Worm (Caenorhabditis elegans) whole organism, midembryonic: ENCODE data around the gene F18E9.1.

Experiments used
- T22C8.4 ChIP-seq: fragments of 200-800 bp; sonication (Bioruptor generic); IDR thresholded peaks from 2 replicates; pipeline ENCODE4 v1.3.6; 2022; ENCODE audit warnings: missing genetic modification characterization, missing compliant biosample characterization
- cog-1 ChIP-seq: sonication (generic microtip); optimal IDR thresholded peaks from 2 replicates; lab custom pipeline; 2016; ENCODE audit warnings: missing genetic modification characterization, missing compliant biosample characterization
- flt-1 ChIP-seq: fragments of 200-800 bp; sonication (Bioruptor generic); IDR thresholded peaks from 2 replicates; pipeline ENCODE4 v1.3.6; 2022; ENCODE audit warnings: missing genetic modification characterization, missing compliant biosample characterization
- klf-2 ChIP-seq: fragments of 200-800 bp; sonication (Bioruptor generic); conservative IDR thresholded peaks from 2 replicates; pipeline ENCODE4 v1.3.6; 2022; ENCODE audit warnings: missing genetic modification reagents, missing genetic modification characterization, missing compliant biosample characterization
- med-1 ChIP-seq: sonication (generic microtip); optimal IDR thresholded peaks from 2 replicates; lab custom pipeline; 2017; ENCODE audit warnings: missing genetic modification characterization, mild to moderate bottlenecking, missing compliant biosample characterization, antibody characterized with exemption, missing genetic modification reagents; ENCODE audit not compliant: insufficient read depth
- ref-1 ChIP-seq: fragments of 200-800 bp; sonication (Bioruptor generic); conservative IDR thresholded peaks from 2 replicates; pipeline ENCODE4 v1.3.6; 2022; ENCODE audit warnings: missing genetic modification reagents, missing genetic modification characterization, missing compliant biosample characterization
- tab-1 ChIP-seq: fragments of 200-800 bp; sonication (Bioruptor generic); IDR thresholded peaks from 2 replicates; pipeline ENCODE4 v1.3.6; 2022; ENCODE audit warnings: missing genetic modification characterization, missing compliant biosample characterization
- ztf-23 ChIP-seq: fragments of 200-800 bp; sonication (Bioruptor generic); IDR thresholded peaks from 2 replicates; pipeline ENCODE4 v1.3.6; 2022; ENCODE audit warnings: missing genetic modification reagents, missing genetic modification characterization, missing compliant biosample characterization
- ztf-29 ChIP-seq: fragments of 200-800 bp; sonication (Bioruptor generic); IDR thresholded peaks from 2 replicates; pipeline ENCODE4 v1.3.6; 2022; ENCODE audit warnings: missing genetic modification reagents, missing genetic modification characterization, missing compliant biosample characterization

The F18E9.1 gene

DNA sequence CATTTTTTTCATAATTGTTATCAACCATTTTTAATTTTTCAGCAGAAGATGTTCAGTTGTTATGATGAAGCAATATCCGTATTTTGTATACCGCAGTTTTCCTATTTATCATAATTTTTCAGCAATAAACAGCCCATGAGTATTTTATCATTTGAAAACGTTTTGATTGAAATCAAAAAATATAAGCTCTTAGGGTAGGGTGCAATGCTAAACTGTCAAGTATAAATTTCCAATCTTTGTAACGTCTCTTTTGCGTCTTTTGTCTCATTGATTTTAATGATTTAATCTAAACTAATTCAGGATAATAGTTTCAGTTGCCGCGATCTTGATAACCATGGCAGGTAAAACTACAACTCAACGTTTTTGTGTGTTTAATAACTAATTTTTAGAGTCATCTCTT is at the start of gene F18E9.1:
TSS of gene F18E9.1 (plus strand) at position 301 of the 400 bp plus-strand sequence.
- TF ChIP-seq tab-1 (GFP tag; lab: Robert Waterston, UW) (no peak), med-1 (GFP tag; lab: Kevin White, UChicago) (no peak), flt-1 (GFP tag; lab: Robert Waterston, UW) (no peak), T22C8.4 (GFP tag; lab: Robert Waterston, UW) (no peak), cog-1 (no peak), ztf-29 (GFP tag; lab: Robert Waterston, UW) (no peak), klf-2 (GFP tag; lab: Robert Waterston, UW) (no peak), ref-1 (GFP tag; lab: Robert Waterston, UW) (no peak), ztf-23 (GFP tag; lab: Robert Waterston, UW) (no peak)

DNA sequence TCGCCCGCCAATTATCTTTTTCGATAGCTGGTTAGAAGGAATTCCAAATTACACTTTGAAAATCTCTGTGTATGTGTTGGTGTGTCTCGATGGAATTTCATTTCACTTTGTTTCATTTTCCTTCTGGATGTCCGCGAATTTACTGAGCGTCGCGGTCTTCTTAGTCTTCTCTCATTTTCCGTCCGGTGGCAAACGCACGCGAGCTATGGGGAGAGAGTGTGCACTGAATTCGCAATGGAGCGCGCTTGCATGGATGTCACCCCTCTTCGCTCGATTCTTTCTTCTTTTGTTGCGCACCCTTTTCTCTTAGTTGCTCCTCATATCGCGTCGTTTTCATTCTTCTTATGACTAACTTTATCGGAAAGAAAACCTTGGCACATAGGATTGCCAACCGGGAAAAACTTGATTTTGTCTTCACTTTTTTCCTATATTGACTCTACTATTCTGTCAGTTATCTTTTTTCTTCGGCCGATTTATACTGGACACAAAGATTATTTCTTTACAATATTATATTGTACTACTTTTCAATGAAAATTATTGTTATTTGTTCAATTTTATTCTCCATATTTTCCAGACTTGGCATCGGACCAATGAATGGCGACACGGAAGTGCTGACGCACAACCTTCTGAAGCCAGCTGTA is 49.5 kb upstream of the F18E9.1 start, which contains the start of gene dhhc-14:
TSS of gene dhhc-14 (plus strand) at position 591 of the 641 bp plus-strand sequence.
- no peak for TF ChIP-seq T22C8.4 (GFP tag; lab: Robert Waterston, UW)
- no peak for TF ChIP-seq ztf-29 (GFP tag; lab: Robert Waterston, UW)
- 0 out of 2 replicates have a peak, but pooled peaks have one; percentile 52 for TF ChIP-seq flt-1 (GFP tag; lab: Robert Waterston, UW)
- no peak for TF ChIP-seq med-1 (GFP tag; lab: Kevin White, UChicago)
- no peak for TF ChIP-seq tab-1 (GFP tag; lab: Robert Waterston, UW)
- TF ChIP-seq ref-1 (GFP tag; lab: Robert Waterston, UW) = no peak
- no peak for TF ChIP-seq klf-2 (GFP tag; lab: Robert Waterston, UW)
- peak; percentile 37 for TF ChIP-seq cog-1
- peak; percentile 64; the same call in 1 of the 2 replicates for TF ChIP-seq ztf-23 (GFP tag; lab: Robert Waterston, UW)

DNA sequence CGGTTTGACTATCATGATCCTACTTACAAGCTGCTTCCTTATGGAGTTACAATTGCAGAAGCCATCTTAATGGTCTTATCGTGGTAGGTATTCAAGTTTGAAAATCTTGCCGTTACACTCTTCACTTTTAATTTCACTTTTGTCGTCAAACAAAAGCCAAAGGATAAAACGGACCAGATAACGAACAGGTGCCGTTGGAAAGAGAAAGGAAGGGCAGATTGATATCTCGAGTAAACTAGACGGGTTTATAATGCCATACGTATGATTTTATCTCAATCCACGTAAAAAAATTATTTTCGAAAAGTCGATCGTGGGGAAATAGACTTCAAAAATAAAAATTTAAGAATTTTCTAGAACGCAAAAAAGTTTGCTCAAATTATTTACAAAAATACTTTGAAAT is 47.3 kb upstream of the F18E9.1 start:
- TF ChIP-seq ref-1 (GFP tag; lab: Robert Waterston, UW) (no peak), cog-1 (no peak), tab-1 (GFP tag; lab: Robert Waterston, UW) (no peak), T22C8.4 (GFP tag; lab: Robert Waterston, UW) (no peak), med-1 (GFP tag; lab: Kevin White, UChicago) (no peak), flt-1 (GFP tag; lab: Robert Waterston, UW) (no peak), klf-2 (GFP tag; lab: Robert Waterston, UW) (no peak)

DNA sequence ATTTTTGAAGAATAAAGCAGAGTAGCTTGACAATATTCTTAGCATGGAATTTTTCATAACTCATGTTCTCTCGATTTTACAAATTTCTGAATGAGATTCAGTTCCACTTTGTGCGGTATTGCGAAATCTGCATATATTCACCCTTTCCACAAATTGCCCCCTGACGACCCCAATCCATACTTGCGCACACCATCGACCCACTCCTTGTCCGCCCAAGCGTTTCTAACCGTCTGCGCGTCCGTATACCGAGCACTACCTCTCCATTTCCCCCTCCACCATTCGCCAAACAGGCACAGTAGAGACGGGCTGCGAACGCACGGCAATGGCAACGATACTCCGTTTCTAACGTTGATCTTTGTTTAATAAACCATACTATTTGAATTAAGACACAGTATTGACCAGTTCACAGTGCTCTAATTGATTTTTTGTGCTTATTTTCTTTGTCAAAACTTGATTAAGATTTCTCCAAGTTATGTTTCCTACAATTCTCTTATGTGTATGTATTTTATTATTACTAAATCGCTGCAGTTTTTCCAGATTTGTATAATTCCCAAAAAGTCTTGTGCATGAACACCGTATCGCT is 44.6 kb upstream of the F18E9.1 start, which contains the start of gene utx-1:
TSS of gene utx-1 (plus strand) at position 533 of the 583 bp plus-strand sequence.
- TF ChIP-seq klf-2 (GFP tag; lab: Robert Waterston, UW) (no peak), flt-1 (GFP tag; lab: Robert Waterston, UW) (no peak), med-1 (GFP tag; lab: Kevin White, UChicago) (no peak), cog-1 (peak; percentile 3), tab-1 (GFP tag; lab: Robert Waterston, UW) (peak; percentile 8; the same call in 1 of the 2 replicates), ztf-29 (GFP tag; lab: Robert Waterston, UW) (no peak), ref-1 (GFP tag; lab: Robert Waterston, UW) (no peak), ztf-23 (GFP tag; lab: Robert Waterston, UW) (no peak), T22C8.4 (GFP tag; lab: Robert Waterston, UW) (peak; percentile 54; the same call in 1 of the 2 replicates)

- no peak for TF ChIP-seq klf-2 (GFP tag; lab: Robert Waterston, UW)
- no peak for TF ChIP-seq ztf-23 (GFP tag; lab: Robert Waterston, UW)
- no peak for TF ChIP-seq cog-1
- no peak for TF ChIP-seq ztf-29 (GFP tag; lab: Robert Waterston, UW)
- TF ChIP-seq ref-1 (GFP tag; lab: Robert Waterston, UW) = no peak
- no peak for TF ChIP-seq flt-1 (GFP tag; lab: Robert Waterston, UW)
- TF ChIP-seq T22C8.4 (GFP tag; lab: Robert Waterston, UW) = no peak
- no peak for TF ChIP-seq tab-1 (GFP tag; lab: Robert Waterston, UW)
- no peak for TF ChIP-seq med-1 (GFP tag; lab: Kevin White, UChicago)
These were observed 38.7 kb upstream of the F18E9.1 start for ce11 chrX:8562586-8562985.

DNA sequence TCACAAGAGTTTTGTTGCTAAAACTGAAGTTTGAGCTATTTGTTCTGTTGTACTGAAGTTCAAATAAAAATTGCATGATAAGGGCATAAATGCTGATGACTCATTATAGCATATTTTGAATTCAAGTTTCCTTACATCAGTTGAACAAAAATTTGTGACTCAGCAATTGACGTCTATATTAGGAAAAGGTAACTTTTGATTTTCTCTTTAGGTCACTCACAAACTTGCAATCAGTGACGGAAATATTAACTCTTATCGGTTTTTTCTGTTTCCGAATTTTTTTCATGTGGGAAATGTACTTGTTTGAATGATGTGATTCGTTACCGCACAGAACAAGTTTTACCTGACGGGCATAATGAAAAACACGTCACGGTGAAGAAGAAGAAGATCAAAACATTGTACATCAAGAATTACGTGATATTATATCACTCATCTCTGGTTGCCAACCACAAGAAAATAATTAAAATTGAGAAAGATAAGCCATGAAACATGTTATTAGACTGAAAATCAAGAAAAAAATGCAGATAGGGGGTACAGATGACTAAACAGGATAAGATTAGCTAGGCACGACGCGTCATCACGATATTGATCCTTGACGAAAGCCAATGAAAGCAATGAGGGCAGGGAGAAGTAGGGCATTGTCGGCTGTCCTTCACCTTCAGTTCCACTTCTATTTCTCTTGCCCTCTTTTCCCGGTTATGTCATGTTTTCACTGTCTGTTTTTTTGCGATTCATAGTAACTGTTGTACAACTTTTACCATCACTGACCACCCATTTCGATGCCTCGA is 37.5 kb upstream of the F18E9.1 start:
- TF ChIP-seq med-1 (GFP tag; lab: Kevin White, UChicago) (no peak), tab-1 (GFP tag; lab: Robert Waterston, UW) (no peak), ztf-29 (GFP tag; lab: Robert Waterston, UW) (no peak), klf-2 (GFP tag; lab: Robert Waterston, UW) (no peak), ztf-23 (GFP tag; lab: Robert Waterston, UW) (no peak), flt-1 (GFP tag; lab: Robert Waterston, UW) (no peak), T22C8.4 (GFP tag; lab: Robert Waterston, UW) (no peak), cog-1 (no peak)

DNA sequence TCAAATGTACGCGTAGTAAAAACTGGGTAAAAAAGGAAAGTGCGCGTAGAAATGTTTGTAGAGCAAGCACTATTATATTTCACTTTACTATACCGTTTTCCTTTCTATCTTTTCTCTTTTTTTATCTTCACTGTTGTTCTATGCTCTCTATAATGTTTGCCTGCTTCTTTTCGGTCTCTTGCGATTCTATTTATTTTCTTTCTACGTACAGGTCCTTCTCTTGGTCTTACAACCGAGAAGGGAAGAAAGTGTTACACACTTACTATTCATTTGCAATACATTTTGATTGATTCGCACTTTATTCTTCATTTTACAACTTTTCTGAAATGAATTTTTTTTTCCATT is 36.9 kb upstream of the F18E9.1 start:
- TF ChIP-seq ref-1 (GFP tag; lab: Robert Waterston, UW) = no peak
- no peak for TF ChIP-seq flt-1 (GFP tag; lab: Robert Waterston, UW)
- no peak for TF ChIP-seq T22C8.4 (GFP tag; lab: Robert Waterston, UW)
- no peak for TF ChIP-seq ztf-29 (GFP tag; lab: Robert Waterston, UW)
- TF ChIP-seq cog-1 = no peak
- TF ChIP-seq ztf-23 (GFP tag; lab: Robert Waterston, UW) = no peak
- no peak for TF ChIP-seq klf-2 (GFP tag; lab: Robert Waterston, UW)
- TF ChIP-seq tab-1 (GFP tag; lab: Robert Waterston, UW) = no peak
- no peak for TF ChIP-seq med-1 (GFP tag; lab: Kevin White, UChicago)

- TF ChIP-seq ztf-23 (GFP tag; lab: Robert Waterston, UW) (0 out of 2 replicates have a peak, but pooled peaks have one; percentile 31), flt-1 (GFP tag; lab: Robert Waterston, UW) (no peak)
These were observed 35.4 kb upstream of the F18E9.1 start for ce11 chrX:8565810-8566416.
